Worm (Caenorhabditis elegans) whole organism, L1 larva: ENCODE results near the gene hex-2.

Experiments
- C16A3.4 ChIP-seq: fragments of 150-350 bp; optimal IDR thresholded peaks from 2 replicates; lab custom pipeline; 2014; ENCODE audit warnings: missing biosample characterization, missing genetic modification characterization
- Y116A8C.19 ChIP-seq: sonication (generic microtip); optimal IDR thresholded peaks from 2 replicates; lab custom pipeline; 2016; ENCODE audit warnings: missing compliant biosample characterization, missing genetic modification characterization, borderline replicate concordance
- aly-2 ChIP-seq: fragments of 150-350 bp; optimal IDR thresholded peaks from 2 replicates; lab custom pipeline; 2014; ENCODE audit warnings: missing biosample characterization, missing genetic modification characterization
- ama-1 ChIP-seq: fragments of 150-350 bp; optimal IDR thresholded peaks from 2 replicates; lab custom pipeline; 2014
- blmp-1 ChIP-seq: fragments of 150-350 bp; optimal IDR thresholded peaks from 2 replicates; lab custom pipeline; 2014; ENCODE audit warnings: missing biosample characterization, missing genetic modification characterization
- ceh-8 ChIP-seq: fragments of 200-800 bp; sonication (Bioruptor generic); optimal IDR thresholded peaks from 2 replicates; lab custom pipeline; 2018; ENCODE audit warnings: mild to moderate bottlenecking, missing genetic modification characterization, moderate library complexity, missing compliant biosample characterization
- ceh-82 ChIP-seq, 3 experiments: fragments of 150-350 bp in 1 of 3; sonication (generic microtip) in 2 of 3; optimal IDR thresholded peaks; 2 replicates each; lab custom pipeline; 2014 to 2017; ENCODE audit warnings: missing biosample characterization in 3 of 3, missing genetic modification characterization in 3 of 3
- ceh-88 ChIP-seq: fragments of 200-800 bp; sonication (Bioruptor generic); IDR thresholded peaks from 2 replicates; pipeline ENCODE4 v1.3.6; 2022; ENCODE audit warnings: missing genetic modification characterization, missing compliant biosample characterization
- ces-1 ChIP-seq: fragments of 150-350 bp; optimal IDR thresholded peaks from 2 replicates; lab custom pipeline; 2014; ENCODE audit warnings: missing biosample characterization, missing genetic modification reagents, missing genetic modification characterization
- dpl-1 ChIP-seq, 3 experiments: fragments of 150-350 bp in 2 of 3; sonication (generic microtip) in 1 of 3; optimal IDR thresholded peaks; 2 replicates each; lab custom pipeline; 2014 to 2017; ENCODE audit warnings: missing biosample characterization in 3 of 3, missing genetic modification characterization in 3 of 3, missing genetic modification reagents in 3 of 3
- efl-1 ChIP-seq, 4 experiments: fragments of 150-350 bp; optimal IDR thresholded peaks in 3 of 4; peaks in 1 of 4; 1 replicate in 1 of 4; 2 replicates in 3 of 4; lab custom pipeline; 2014; ENCODE audit warnings: missing biosample characterization in 2 of 4, missing genetic modification characterization in 2 of 4, missing genetic modification reagents in 2 of 4
- egl-13 ChIP-seq: sonication (generic microtip); optimal IDR thresholded peaks from 2 replicates; lab custom pipeline; 2016; ENCODE audit warnings: missing genotype, missing genetic modification reagents, missing genetic modification characterization, missing compliant biosample characterization
- elt-3 ChIP-seq, 6 experiments: fragments of 150-350 bp in 1 of 6; sonication (generic microtip); optimal IDR thresholded peaks; 2 replicates each; lab custom pipeline; 2017 to 2018; ENCODE audit warnings: missing biosample characterization in 6 of 6, missing genetic modification characterization in 6 of 6, inconsistent platforms in 1 of 6
- ets-5 ChIP-seq: fragments of 200-800 bp; sonication (Bioruptor generic); IDR thresholded peaks from 2 replicates; pipeline ENCODE4 v1.3.6; 2022; ENCODE audit warnings: missing genetic modification characterization, missing compliant biosample characterization
- grh-1 ChIP-seq: fragments of 200-800 bp; sonication (Bioruptor generic); IDR thresholded peaks from 2 replicates; pipeline ENCODE4 v1.3.6; 2022; ENCODE audit warnings: missing genetic modification reagents, missing genetic modification characterization, missing compliant biosample characterization
- hlh-4 ChIP-seq: sonication (generic microtip); optimal IDR thresholded peaks from 2 replicates; lab custom pipeline; 2016; ENCODE audit warnings: mild to moderate bottlenecking, missing genetic modification characterization, missing compliant biosample characterization
- isw-1 ChIP-seq: fragments of 200-800 bp; sonication (Bioruptor generic); IDR thresholded peaks from 2 replicates; pipeline ENCODE4 v1.3.6; 2022; ENCODE audit warnings: missing genetic modification characterization, missing compliant biosample characterization
- lin-14 ChIP-seq: fragments of 200-800 bp; sonication (Bioruptor generic); optimal IDR thresholded peaks from 2 replicates; lab custom pipeline; 2018; ENCODE audit warnings: mild to moderate bottlenecking, missing genetic modification characterization, moderate library complexity, missing compliant biosample characterization
- lin-35 ChIP-seq, 2 experiments: fragments of 150-350 bp; optimal IDR thresholded peaks; 2 replicates each; lab custom pipeline; 2014; ENCODE audit warnings: missing biosample characterization in 2 of 2, missing genetic modification characterization in 2 of 2, missing genetic modification reagents in 2 of 2
- lin-39 ChIP-seq: fragments of 150-350 bp; optimal IDR thresholded peaks from 2 replicates; lab custom pipeline; 2014; ENCODE audit warnings: missing biosample characterization, missing genetic modification reagents, missing genetic modification characterization
- mdl-1 ChIP-seq, 2 experiments: fragments of 150-350 bp; optimal IDR thresholded peaks; 2 replicates each; lab custom pipeline; 2014 to 2017; ENCODE audit warnings: missing biosample characterization in 2 of 2, missing genetic modification characterization in 2 of 2, inconsistent platforms in 1 of 2
- mef-2 ChIP-seq: fragments of 150-350 bp; optimal IDR thresholded peaks from 2 replicates; lab custom pipeline; 2014; ENCODE audit warnings: missing biosample characterization, missing genetic modification characterization
- mep-1 ChIP-seq: fragments of 150-350 bp; optimal IDR thresholded peaks from 2 replicates; lab custom pipeline; 2014; ENCODE audit warnings: missing biosample characterization, missing genetic modification characterization
- nhr-20 ChIP-seq: sonication (generic microtip); optimal IDR thresholded peaks from 2 replicates; lab custom pipeline; 2016; ENCODE audit warnings: mild to moderate bottlenecking, missing genetic modification characterization, missing compliant biosample characterization
- nhr-237 ChIP-seq: fragments of 150-350 bp; optimal IDR thresholded peaks from 2 replicates; lab custom pipeline; 2014; ENCODE audit warnings: missing biosample characterization, missing genetic modification characterization
- nhr-28 ChIP-seq: fragments of 150-350 bp; optimal IDR thresholded peaks from 2 replicates; lab custom pipeline; 2014; ENCODE audit warnings: missing biosample characterization, missing genetic modification characterization
- nhr-47 ChIP-seq: sonication (generic microtip); optimal IDR thresholded peaks from 2 replicates; lab custom pipeline; 2016; ENCODE audit warnings: mild to moderate bottlenecking, missing genetic modification characterization, moderate library complexity, missing compliant biosample characterization
- nhr-71 ChIP-seq: sonication (generic microtip); optimal IDR thresholded peaks from 2 replicates; lab custom pipeline; 2016; ENCODE audit warnings: mild to moderate bottlenecking, missing genetic modification characterization, moderate library complexity, missing compliant biosample characterization
- nhr-85 ChIP-seq: sonication (generic microtip); peaks from one replicate; lab custom pipeline; 2016; ENCODE audit warnings: missing genetic modification characterization, inconsistent platforms, missing compliant biosample characterization
- nhr-90 ChIP-seq: sonication (generic microtip); optimal IDR thresholded peaks from 2 replicates; lab custom pipeline; 2016; ENCODE audit warnings: mild to moderate bottlenecking, missing genetic modification characterization, missing compliant biosample characterization; ENCODE audit not compliant: poor library complexity
- pqm-1 ChIP-seq: sonication (generic microtip); optimal IDR thresholded peaks from 3 replicates; lab custom pipeline; 2017; ENCODE audit warnings: missing biosample characterization, missing genetic modification characterization
- skn-1 ChIP-seq: fragments of 150-350 bp; optimal IDR thresholded peaks from 2 replicates; lab custom pipeline; 2014; ENCODE audit warnings: missing biosample characterization, missing genetic modification characterization
- snpc-4 ChIP-seq: fragments of 150-350 bp; optimal IDR thresholded peaks from 2 replicates; lab custom pipeline; 2014; ENCODE audit warnings: missing biosample characterization, missing genetic modification characterization
- snu-23 ChIP-seq: sonication (generic microtip); optimal IDR thresholded peaks from 2 replicates; lab custom pipeline; 2016; ENCODE audit warnings: missing genetic modification characterization, missing compliant biosample characterization
- sox-4 ChIP-seq: sonication (generic microtip); optimal IDR thresholded peaks from 2 replicates; lab custom pipeline; 2016; ENCODE audit warnings: missing genetic modification characterization, missing compliant biosample characterization
- sptf-1 ChIP-seq: fragments of 150-350 bp; optimal IDR thresholded peaks from 2 replicates; lab custom pipeline; 2014; ENCODE audit warnings: missing biosample characterization, missing genetic modification characterization
- sup-37 ChIP-seq: fragments of 200-800 bp; sonication (Bioruptor generic); optimal IDR thresholded peaks from 2 replicates; lab custom pipeline; 2018; ENCODE audit warnings: mild to moderate bottlenecking, missing genetic modification characterization, missing compliant biosample characterization
- tlp-1 ChIP-seq: fragments of 150-350 bp; optimal IDR thresholded peaks from 2 replicates; lab custom pipeline; 2014; ENCODE audit warnings: missing biosample characterization, missing genetic modification characterization
- unc-130 ChIP-seq: fragments of 150-350 bp; optimal IDR thresholded peaks from 2 replicates; lab custom pipeline; 2017; ENCODE audit warnings: missing biosample characterization, missing genetic modification characterization, inconsistent platforms
- unc-30 ChIP-seq: sonication (generic microtip); optimal IDR thresholded peaks from 2 replicates; lab custom pipeline; 2017; ENCODE audit warnings: missing biosample characterization, missing genetic modification characterization
- unc-62 ChIP-seq: fragments of 150-350 bp; optimal IDR thresholded peaks from 2 replicates; lab custom pipeline; 2014; ENCODE audit warnings: missing biosample characterization, missing genetic modification reagents, missing genetic modification characterization
- unc-86 ChIP-seq: sonication (generic microtip); optimal IDR thresholded peaks from 2 replicates; lab custom pipeline; 2016; ENCODE audit warnings: missing genetic modification characterization, missing compliant biosample characterization
- unc-98 ChIP-seq: fragments of 200-800 bp; sonication (Bioruptor generic); IDR thresholded peaks from 2 replicates; pipeline ENCODE4 v1.3.6; 2022; ENCODE audit warnings: missing genetic modification characterization, missing compliant biosample characterization
- xbp-1 ChIP-seq: sonication (generic microtip); optimal IDR thresholded peaks from 2 replicates; lab custom pipeline; 2016; ENCODE audit warnings: missing genetic modification characterization, missing compliant biosample characterization
- zag-1 ChIP-seq: fragments of 150-350 bp; optimal IDR thresholded peaks from 2 replicates; lab custom pipeline; 2014; ENCODE audit warnings: missing biosample characterization, missing genetic modification characterization
- zip-4 ChIP-seq: fragments of 200-800 bp; sonication (Bioruptor generic); optimal IDR thresholded peaks from 2 replicates; lab custom pipeline; 2018; ENCODE audit warnings: mild to moderate bottlenecking, missing genetic modification characterization, moderate library complexity, missing compliant biosample characterization
- ztf-11 ChIP-seq, 2 experiments: sonication (generic microtip); optimal IDR thresholded peaks; 2 replicates each; lab custom pipeline; 2016 to 2017; ENCODE audit warnings: missing genetic modification characterization in 2 of 2, missing biosample characterization in 1 of 2, missing compliant biosample characterization in 1 of 2
- ztf-4 ChIP-seq: fragments of 150-350 bp; optimal IDR thresholded peaks from 2 replicates; lab custom pipeline; 2014; ENCODE audit warnings: missing biosample characterization, missing genetic modification characterization

hex-2 gene

ce11 chrV:5696177-5696576 is 41.9 kb downstream of the hex-2 start:
- TF ChIP-seq tlp-1 (tag; lab: Kevin White, UChicago): no peak

DNA sequence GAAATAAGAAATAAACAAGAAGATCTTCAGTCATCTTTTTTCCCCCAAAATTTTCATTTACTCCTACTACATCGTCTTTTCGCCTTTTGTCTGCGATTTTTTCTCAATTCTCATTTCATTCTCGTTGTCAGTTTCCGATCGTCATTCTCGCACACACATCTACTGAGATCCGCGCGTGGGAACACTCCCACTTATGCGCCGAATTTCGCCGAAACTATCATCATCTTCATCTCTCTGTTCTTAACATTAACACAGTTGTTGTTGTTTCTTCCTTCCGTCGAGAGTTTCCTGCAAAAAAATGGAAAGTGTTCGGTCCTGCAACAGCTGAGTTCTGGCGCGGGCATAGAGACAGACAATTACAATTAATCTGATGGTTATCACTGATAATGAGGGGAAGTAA is 43.3 kb downstream of the hex-2 start:
- TF ChIP-seq elt-3 (tag; optimal IDR thresholded peaks at IDR 0.05; lab: Kevin White, UChicago): peak in 2 of 6 experiments; percentile 5 to 53
- TF ChIP-seq nhr-71: peak; percentile 2
- peak in 1 of 2 experiments; percentile 27 for TF ChIP-seq mdl-1 (tag; optimal IDR thresholded peaks at IDR 0.05; lab: Kevin White, UChicago)
- TF ChIP-seq nhr-20 (tag; lab: Kevin White, UChicago): peak; percentile 11
- peak; percentile 66 for TF ChIP-seq lin-14 (GFP tag; lab: Kevin White, UChicago)
- TF ChIP-seq blmp-1 (tag; lab: Kevin White, UChicago): peak; percentile 90
- TF ChIP-seq lin-39 (tag; lab: Kevin White, UChicago): no peak
- TF ChIP-seq sox-4 (tag; lab: Kevin White, UChicago): no peak
- peak; percentile 4 for TF ChIP-seq mep-1 (tag; lab: Kevin White, UChicago)
- TF ChIP-seq snu-23 (GFP tag; lab: Kevin White, UChicago): peak; percentile 21
- TF ChIP-seq nhr-85 (tag; lab: Kevin White, UChicago): peak; percentile 64
- TF ChIP-seq unc-98 (GFP tag; lab: Robert Waterston, UW): no peak
- TF ChIP-seq skn-1 (tag; lab: Kevin White, UChicago): no peak
- TF ChIP-seq C16A3.4 (tag; lab: Kevin White, UChicago): peak; percentile 12

DNA sequence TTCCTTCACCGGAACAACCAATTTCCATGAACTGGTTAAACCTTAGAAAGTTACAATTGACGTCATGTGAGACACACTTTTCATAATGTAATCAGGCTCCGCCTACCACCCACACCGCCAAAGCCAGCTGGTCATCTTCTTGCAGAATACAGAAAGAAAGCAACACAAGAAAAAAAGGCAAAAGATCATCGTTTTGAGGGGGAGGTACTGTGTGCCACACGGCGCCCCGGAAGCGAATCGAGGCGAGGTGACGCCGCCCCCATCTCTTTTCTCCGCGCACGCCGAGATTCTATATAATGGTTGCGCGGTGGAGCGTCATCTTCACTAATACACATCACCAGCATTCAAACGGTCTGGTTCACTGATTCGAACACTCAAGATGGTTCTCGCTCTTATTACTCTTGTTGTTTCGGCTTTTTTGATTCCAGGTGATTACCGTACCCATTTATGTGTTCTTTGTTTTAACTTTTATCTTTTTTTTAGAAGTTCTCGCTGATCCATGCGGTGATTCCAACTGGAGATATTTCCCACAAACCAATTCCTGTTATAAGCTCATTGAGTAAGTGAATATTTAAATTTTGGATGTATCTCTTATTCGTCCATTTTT is 45.7 kb downstream of the hex-2 start, which contains the start of gene clec-1:
clec-1 (plus strand) TSS at position 320 of the 607 bp plus-strand sequence.
- TF ChIP-seq sup-37 (GFP tag; lab: Kevin White, UChicago): no peak
- no peak for TF ChIP-seq mef-2 (tag; lab: Kevin White, UChicago)
- peak; percentile 75 for TF ChIP-seq ama-1 (lab: Kevin White, UChicago)
- TF ChIP-seq nhr-85 (tag; lab: Kevin White, UChicago): peak; percentile 62
- peak in 1 of 6 experiments; percentile 49 for TF ChIP-seq elt-3 (tag; optimal IDR thresholded peaks at IDR 0.05; lab: Kevin White, UChicago)
- TF ChIP-seq hlh-4 (tag; lab: Kevin White, UChicago): no peak
- TF ChIP-seq ztf-11 (tag; optimal IDR thresholded peaks at IDR 0.05; lab: Kevin White, UChicago): no peak
- TF ChIP-seq nhr-47: no peak
- TF ChIP-seq mdl-1 (tag; optimal IDR thresholded peaks at IDR 0.05; lab: Kevin White, UChicago): peak in 1 of 2 experiments; percentile 14
- TF ChIP-seq ets-5: no peak
- no peak for TF ChIP-seq sptf-1 (tag; lab: Kevin White, UChicago)
- TF ChIP-seq ceh-8 (GFP tag; lab: Kevin White, UChicago): no peak
- TF ChIP-seq nhr-237: no peak
- TF ChIP-seq ceh-82 (tag; optimal IDR thresholded peaks at IDR 0.05; lab: Kevin White, UChicago): no peak
- TF ChIP-seq isw-1 (GFP tag; lab: Robert Waterston, UW): no peak
- no peak for TF ChIP-seq ztf-4 (tag; lab: Kevin White, UChicago)
- no peak for TF ChIP-seq unc-30 (tag; lab: Kevin White, UChicago)
- no peak for TF ChIP-seq Y116A8C.19 (tag; lab: Kevin White, UChicago)
- no peak for TF ChIP-seq xbp-1 (tag; lab: Kevin White, UChicago)
- no peak for TF ChIP-seq unc-62
- peak; percentile 30 for TF ChIP-seq lin-14 (GFP tag; lab: Kevin White, UChicago)
- TF ChIP-seq zip-4 (GFP tag; lab: Kevin White, UChicago): no peak
- TF ChIP-seq lin-35 (GFP tag; optimal IDR thresholded peaks at IDR 0.05; lab: Kevin White, UChicago): no peak
- no peak for TF ChIP-seq unc-86 (tag; lab: Kevin White, UChicago)
- no peak for TF ChIP-seq dpl-1 (GFP tag; optimal IDR thresholded peaks at IDR 0.05; lab: Kevin White, UChicago)
- no peak for TF ChIP-seq nhr-90
- TF ChIP-seq ceh-88 (GFP tag; lab: Robert Waterston, UW): no peak
- no peak for TF ChIP-seq pqm-1 (tag; lab: Kevin White, UChicago)
- TF ChIP-seq C16A3.4 (tag; lab: Kevin White, UChicago): no peak
- TF ChIP-seq egl-13 (tag; lab: Kevin White, UChicago): no peak
- TF ChIP-seq grh-1 (GFP tag; lab: Robert Waterston, UW): 0 out of 2 replicates have a peak, but pooled peaks have one; percentile 4
- TF ChIP-seq blmp-1 (tag; lab: Kevin White, UChicago): peak; percentile 74
- no peak for TF ChIP-seq unc-130 (tag; lab: Kevin White, UChicago)
- TF ChIP-seq snu-23 (GFP tag; lab: Kevin White, UChicago): peak; percentile 1
- no peak for TF ChIP-seq aly-2
- no peak for TF ChIP-seq zag-1 (tag; lab: Kevin White, UChicago)
- TF ChIP-seq efl-1 (optimal IDR thresholded peaks at IDR 0.05; lab: Kevin White, UChicago): no peak
- no peak for TF ChIP-seq efl-1 (GFP tag; optimal IDR thresholded peaks at IDR 0.05 in 1 of 2; lab: Kevin White, UChicago)
- no peak for TF ChIP-seq nhr-28 (tag; lab: Kevin White, UChicago)
- no peak for TF ChIP-seq snpc-4 (tag; lab: Kevin White, UChicago)
- TF ChIP-seq ces-1 (GFP tag; lab: Kevin White, UChicago): no peak
